Fruit fly (Drosophila melanogaster) whole organism, adult: ENCODE measurements around the gene CG1840.

ENCODE experiments used
- Hr96 ChIP-seq: fragments of 200-800 bp; sonication (Bioruptor generic); optimal IDR thresholded peaks from 2 replicates; lab custom pipeline; 2016; ENCODE audit warnings: missing biosample characterization, missing genetic modification characterization
- Mnt ChIP-seq: fragments of 200-800 bp; sonication (Bioruptor generic); optimal IDR thresholded peaks from 2 replicates; lab custom pipeline; 2016; ENCODE audit warnings: missing biosample characterization, mild to moderate bottlenecking, missing genetic modification characterization

dm6 chrX:11917056-11917633 lies 29.0 kb downstream of the CG1840 start, which contains the start of gene pot:
- TF ChIP-seq Hr96 (GFP tag; lab: Kevin White, UChicago) (no peak), Mnt (GFP tag; lab: Kevin White, UChicago) (no peak)
